Worm (Caenorhabditis elegans) whole organism, L4 larva: ENCODE results near the gene nyn-3.
A peak's percentile ranks its signal among the peaks of the same experiment; 100 is the strongest.

Experiments
- F49E8.2 ChIP-seq: sonication (generic microtip); optimal IDR thresholded peaks from 2 replicates; lab custom pipeline; 2016; ENCODE audit warnings: missing compliant biosample characterization, mild to moderate bottlenecking, missing genetic modification characterization, borderline replicate concordance
- R02D3.7 ChIP-seq: fragments of 150-350 bp; sonication (generic microtip); optimal IDR thresholded peaks from 3 replicates; lab custom pipeline; 2014; ENCODE audit warnings: missing biosample characterization, missing genetic modification characterization
- T20F7.1 ChIP-seq: fragments of 200-800 bp; sonication (Bioruptor generic); optimal IDR thresholded peaks from 2 replicates; lab custom pipeline; 2018; ENCODE audit warnings: mild to moderate bottlenecking, missing genetic modification characterization, missing compliant biosample characterization
- Y48G9A.11 ChIP-seq: fragments of 200-800 bp; sonication (Bioruptor generic); IDR thresholded peaks from 2 replicates; pipeline ENCODE4 v1.3.6; 2022; ENCODE audit warnings: missing genetic modification reagents, missing genetic modification characterization, missing compliant biosample characterization
- aha-1 ChIP-seq: fragments of 150-350 bp; peaks from one replicate; lab custom pipeline; 2014; ENCODE audit warnings: missing biosample characterization, missing genetic modification characterization
- aly-2 ChIP-seq: sonication (generic microtip); optimal IDR thresholded peaks from 2 replicates; lab custom pipeline; 2018; ENCODE audit warnings: missing biosample characterization, missing genetic modification characterization
- ama-1 ChIP-seq: fragments of 150-350 bp; optimal IDR thresholded peaks from 2 replicates; lab custom pipeline; 2014; ENCODE audit warnings: inconsistent platforms, mixed read lengths
- arid-1 ChIP-seq: fragments of 200-800 bp; sonication (Bioruptor generic); conservative IDR thresholded peaks from 2 replicates; pipeline ENCODE4 v1.3.6; 2022; ENCODE audit warnings: missing genetic modification reagents, missing genetic modification characterization, missing compliant biosample characterization
- ceh-28 ChIP-seq: fragments of 150-350 bp; optimal IDR thresholded peaks from 2 replicates; lab custom pipeline; 2014; ENCODE audit warnings: missing biosample characterization, missing genetic modification reagents, missing genetic modification characterization
- ces-1 ChIP-seq: fragments of 150-350 bp; sonication (generic microtip); optimal IDR thresholded peaks from 4 replicates; lab custom pipeline; 2014; ENCODE audit warnings: missing biosample characterization, missing genetic modification reagents, missing genetic modification characterization
- daf-12 ChIP-seq: fragments of 150-350 bp; optimal IDR thresholded peaks from 2 replicates; lab custom pipeline; 2014; ENCODE audit warnings: missing biosample characterization, missing genetic modification reagents, missing genetic modification characterization
- daf-16 ChIP-seq, 3 experiments: sonication (generic microtip); optimal IDR thresholded peaks; 2 replicates each; lab custom pipeline; 2016 to 2017; ENCODE audit warnings: missing genetic modification characterization in 3 of 3, missing genetic modification reagents in 3 of 3, mild to moderate bottlenecking in 2 of 3, missing compliant biosample characterization in 2 of 3, missing biosample characterization in 1 of 3, moderate library complexity in 1 of 3
- daf-19 ChIP-seq: fragments of 200-800 bp; sonication (Bioruptor generic); conservative IDR thresholded peaks from 2 replicates; pipeline ENCODE4 v1.3.6; 2022; ENCODE audit warnings: missing genetic modification characterization, missing compliant biosample characterization
- daf-8 ChIP-seq: fragments of 200-800 bp; sonication (Bioruptor generic); IDR thresholded peaks from 2 replicates; pipeline ENCODE4 v1.3.6; 2022; ENCODE audit warnings: missing genetic modification characterization, missing compliant biosample characterization
- duxl-1 ChIP-seq: sonication (generic microtip); optimal IDR thresholded peaks from 2 replicates; lab custom pipeline; 2016; ENCODE audit warnings: mild to moderate bottlenecking, missing genetic modification characterization, moderate library complexity, missing compliant biosample characterization; ENCODE audit not compliant: poor library complexity
- dve-1 ChIP-seq: sonication (generic microtip); optimal IDR thresholded peaks from 2 replicates; lab custom pipeline; 2017; ENCODE audit warnings: antibody characterized with exemption, mild to moderate bottlenecking, missing genetic modification characterization, missing compliant biosample characterization; ENCODE audit not compliant: insufficient read depth
- fkh-10 ChIP-seq: fragments of 150-350 bp; optimal IDR thresholded peaks from 2 replicates; lab custom pipeline; 2014; ENCODE audit warnings: missing biosample characterization, missing genetic modification reagents, missing genetic modification characterization
- gei-8 ChIP-seq: fragments of 200-800 bp; sonication (Bioruptor generic); optimal IDR thresholded peaks from 2 replicates; lab custom pipeline; 2018; ENCODE audit warnings: mild to moderate bottlenecking, missing genetic modification characterization, missing compliant biosample characterization
- hlh-30 ChIP-seq: sonication (generic microtip); optimal IDR thresholded peaks from 2 replicates; lab custom pipeline; 2017; ENCODE audit warnings: antibody characterized with exemption, mild to moderate bottlenecking, missing genetic modification characterization, missing compliant biosample characterization; ENCODE audit not compliant: insufficient read depth
- hmg-1.1 ChIP-seq: fragments of 200-800 bp; sonication (Bioruptor generic); IDR thresholded peaks from 2 replicates; pipeline ENCODE4 v1.3.6; 2022; ENCODE audit warnings: missing genetic modification reagents, missing genetic modification characterization, missing compliant biosample characterization
- lim-7 ChIP-seq: fragments of 200-800 bp; sonication (Bioruptor generic); IDR thresholded peaks from 2 replicates; pipeline ENCODE4 v1.3.6; 2022; ENCODE audit warnings: missing genetic modification characterization, missing compliant biosample characterization
- lin-13 ChIP-seq: fragments of 150-350 bp; optimal IDR thresholded peaks from 2 replicates; lab custom pipeline; 2014; ENCODE audit warnings: missing biosample characterization, missing genetic modification reagents, missing genetic modification characterization
- lin-15B ChIP-seq: fragments of 150-350 bp; sonication (generic microtip); optimal IDR thresholded peaks from 3 replicates; lab custom pipeline; 2014; ENCODE audit warnings: missing biosample characterization, missing genetic modification characterization
- lin-29 ChIP-seq: fragments of 200-800 bp; sonication (Bioruptor generic); IDR thresholded peaks from 2 replicates; pipeline ENCODE4 v1.3.6; 2022; ENCODE audit warnings: missing genetic modification reagents, missing genetic modification characterization, missing compliant biosample characterization
- lsy-2 ChIP-seq, 2 experiments: fragments of 150-350 bp in 1 of 2; sonication (generic microtip) in 1 of 2; optimal IDR thresholded peaks; 2 replicates each; lab custom pipeline; 2014 to 2017; ENCODE audit warnings: missing biosample characterization in 2 of 2, missing genetic modification characterization in 2 of 2
- madf-9 ChIP-seq: fragments of 200-800 bp; sonication (Bioruptor generic); conservative IDR thresholded peaks from 2 replicates; pipeline ENCODE4 v1.3.6; 2022; ENCODE audit warnings: missing genetic modification reagents, missing genetic modification characterization, missing compliant biosample characterization
- mdl-1 ChIP-seq, 2 experiments: fragments of 150-350 bp in 1 of 2; sonication (generic microtip) in 1 of 2; optimal IDR thresholded peaks; 2 replicates each; lab custom pipeline; 2014 to 2017; ENCODE audit warnings: missing biosample characterization in 2 of 2, missing genetic modification characterization in 2 of 2
- mep-1 ChIP-seq: fragments of 150-350 bp; sonication (generic microtip); optimal IDR thresholded peaks from 3 replicates; lab custom pipeline; 2014; ENCODE audit warnings: missing biosample characterization, missing genetic modification characterization
- mes-2 ChIP-seq: sonication (generic microtip); optimal IDR thresholded peaks from 2 replicates; lab custom pipeline; 2016; ENCODE audit warnings: missing genotype, mild to moderate bottlenecking, missing genetic modification characterization, missing compliant biosample characterization; ENCODE audit not compliant: poor library complexity, severe bottlenecking
- nhr-102 ChIP-seq: sonication (generic microtip); optimal IDR thresholded peaks from 2 replicates; lab custom pipeline; 2016; ENCODE audit warnings: mild to moderate bottlenecking, missing genetic modification characterization, moderate library complexity, missing compliant biosample characterization
- nhr-11 ChIP-seq: fragments of 150-350 bp; optimal IDR thresholded peaks from 2 replicates; lab custom pipeline; 2014; ENCODE audit warnings: missing biosample characterization, missing genetic modification characterization
- nhr-25 ChIP-seq: sonication (generic microtip); optimal IDR thresholded peaks from 2 replicates; lab custom pipeline; 2017; ENCODE audit warnings: missing genetic modification characterization, mild to moderate bottlenecking, missing compliant biosample characterization, antibody characterized with exemption, moderate library complexity, borderline replicate concordance; ENCODE audit not compliant: insufficient read depth
- nhr-28 ChIP-seq: fragments of 150-350 bp; optimal IDR thresholded peaks from 2 replicates; lab custom pipeline; 2014; ENCODE audit warnings: missing biosample characterization, missing genetic modification characterization
- nhr-41 ChIP-seq: fragments of 200-800 bp; sonication (Bioruptor generic); IDR thresholded peaks from 2 replicates; pipeline ENCODE4 v1.3.6; 2022; ENCODE audit warnings: missing genetic modification reagents, missing genetic modification characterization, missing compliant biosample characterization
- nhr-6 ChIP-seq: fragments of 150-350 bp; optimal IDR thresholded peaks from 2 replicates; lab custom pipeline; 2014; ENCODE audit warnings: missing biosample characterization, missing genetic modification characterization
- nhr-76 ChIP-seq: fragments of 150-350 bp; optimal IDR thresholded peaks from 2 replicates; lab custom pipeline; 2014; ENCODE audit warnings: missing biosample characterization, missing genetic modification characterization
- nhr-77 ChIP-seq: fragments of 150-350 bp; optimal IDR thresholded peaks from 2 replicates; lab custom pipeline; 2014; ENCODE audit warnings: missing biosample characterization, missing genetic modification characterization
- pha-4 ChIP-seq, 2 experiments: fragments of 150-350 bp in 1 of 2; fragments of 200-800 bp in 1 of 2; sonication (Bioruptor generic) in 1 of 2; IDR thresholded peaks in 1 of 2; optimal IDR thresholded peaks in 1 of 2; 2 replicates each; pipeline versions ENCODE4 v1.3.6 to Lab custom; 2014 to 2022; ENCODE audit warnings: missing genetic modification characterization in 2 of 2, missing genetic modification reagents in 2 of 2, missing biosample characterization in 1 of 2, missing compliant biosample characterization in 1 of 2
- php-3 ChIP-seq: fragments of 200-800 bp; sonication (Bioruptor generic); IDR thresholded peaks from 2 replicates; pipeline ENCODE4 v1.3.6; 2022; ENCODE audit warnings: missing genetic modification reagents, missing genetic modification characterization, missing compliant biosample characterization
- pqm-1 ChIP-seq: sonication (generic microtip); optimal IDR thresholded peaks from 2 replicates; lab custom pipeline; 2017; ENCODE audit warnings: missing biosample characterization, missing genetic modification characterization
- rbr-2 ChIP-seq: sonication (generic microtip); optimal IDR thresholded peaks from 2 replicates; lab custom pipeline; 2016; ENCODE audit warnings: missing genotype, missing genetic modification characterization, missing compliant biosample characterization
- saeg-2 ChIP-seq: fragments of 200-800 bp; sonication (Bioruptor generic); IDR thresholded peaks from 2 replicates; pipeline ENCODE4 v1.3.6; 2022; ENCODE audit warnings: missing genetic modification reagents, missing genetic modification characterization, missing compliant biosample characterization
- tra-1 ChIP-seq: fragments of 200-800 bp; sonication (Bioruptor generic); IDR thresholded peaks from 2 replicates; pipeline ENCODE4 v1.3.6; 2022; ENCODE audit warnings: missing genetic modification reagents, missing genetic modification characterization, missing compliant biosample characterization
- unc-130 ChIP-seq: sonication (generic microtip); optimal IDR thresholded peaks from 2 replicates; lab custom pipeline; 2016; ENCODE audit warnings: missing genetic modification reagents, missing genetic modification characterization, missing compliant biosample characterization
- vab-7 ChIP-seq: fragments of 200-800 bp; sonication (Bioruptor generic); IDR thresholded peaks from 2 replicates; pipeline ENCODE4 v1.3.6; 2022; ENCODE audit warnings: missing genetic modification reagents, missing genetic modification characterization, missing compliant biosample characterization

The nyn-3 gene

DNA sequence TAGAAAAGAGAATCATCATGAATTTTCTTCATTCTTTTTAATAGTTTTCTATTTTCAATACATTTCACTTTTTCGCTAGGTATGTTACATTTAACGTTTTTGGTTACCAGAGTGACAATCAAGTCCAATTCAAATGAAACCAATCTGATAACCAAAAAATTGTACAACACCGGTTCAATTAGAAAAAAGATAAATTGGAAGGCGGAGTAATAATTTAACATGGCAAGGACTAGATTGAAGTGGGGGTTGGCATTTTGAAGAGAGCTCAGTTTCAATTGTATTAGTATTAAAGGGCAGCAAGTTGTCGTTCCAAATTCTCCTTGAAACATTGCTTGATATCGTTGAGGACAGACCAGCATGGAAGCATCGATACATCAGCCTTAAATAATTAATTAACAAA is 39.7 kb downstream of the nyn-3 start (continued):
- TF ChIP-seq unc-130 (peak; percentile 19), lsy-2 (tag; optimal IDR thresholded peaks at IDR 0.05; lab: Kevin White, UChicago) (no peak), aha-1 (tag; lab: Kevin White, UChicago) (peak; percentile 35)

DNA sequence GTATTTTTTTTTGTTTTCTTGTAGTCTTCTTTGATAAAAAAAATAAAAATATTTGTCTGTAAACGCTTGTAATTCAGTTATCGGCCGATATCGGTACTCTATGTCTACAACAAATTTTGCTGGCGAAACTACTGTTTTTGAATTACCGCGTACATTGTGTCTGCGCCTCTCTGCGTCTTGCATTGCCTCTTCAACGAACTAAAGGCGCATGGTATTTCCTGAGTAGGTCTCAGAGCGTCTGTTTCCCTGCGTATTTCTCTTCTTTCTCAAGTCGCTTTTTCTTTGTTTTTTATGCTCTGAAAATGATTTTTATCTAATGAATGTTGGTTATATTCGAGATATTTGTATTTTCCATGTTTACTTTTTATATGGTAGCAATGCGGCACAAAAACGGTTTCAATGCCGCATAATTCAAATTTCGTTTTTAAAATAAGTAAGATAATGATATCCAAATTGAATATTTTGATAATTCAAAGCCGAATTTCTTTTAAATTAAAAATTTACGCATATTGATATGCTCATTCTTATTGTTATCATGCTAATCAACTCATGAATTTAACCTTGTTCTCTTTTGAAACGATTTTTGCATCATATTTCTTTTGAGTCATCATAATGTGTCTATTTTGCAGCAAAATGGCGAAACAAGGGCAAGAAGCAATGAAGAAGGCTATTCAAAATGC is 41.5 kb downstream of the nyn-3 start, which contains the start of gene phb-2:
TSS of gene phb-2 (plus strand) at position 630 of the 680 bp plus-strand sequence.
- TF ChIP-seq F49E8.2 (tag; lab: Kevin White, UChicago) = no peak
- peak in 1 of 2 experiments; percentile 0 for TF ChIP-seq mdl-1 (tag; optimal IDR thresholded peaks at IDR 0.05; lab: Kevin White, UChicago)
- peak; percentile 77 for TF ChIP-seq hmg-1.1 (GFP tag; lab: Robert Waterston, UW)
- peak; percentile 68 for TF ChIP-seq rbr-2 (tag; lab: Kevin White, UChicago)
- 0 out of 2 replicates have a peak, but pooled peaks have one; percentile 33 for TF ChIP-seq vab-7 (GFP tag; lab: Robert Waterston, UW)
- peak; percentile 50 for TF ChIP-seq dve-1 (tag; lab: Kevin White, UChicago)
- no peak for TF ChIP-seq daf-16 (GFP tag; optimal IDR thresholded peaks at IDR 0.05; lab: Kevin White, UChicago)
- TF ChIP-seq daf-16 (tag; optimal IDR thresholded peaks at IDR 0.05; lab: Kevin White, UChicago) = peak; percentile 83
- TF ChIP-seq lin-15B (tag; lab: Kevin White, UChicago) = no peak
- TF ChIP-seq unc-130 = peak; percentile 55
- TF ChIP-seq lsy-2 (tag; optimal IDR thresholded peaks at IDR 0.05; lab: Kevin White, UChicago) = peak; percentile 27 to 89
- no peak for TF ChIP-seq lim-7 (GFP tag; lab: Robert Waterston, UW)
- peak; percentile 48; the same call in 1 of the 2 replicates for TF ChIP-seq pha-4 (GFP tag; IDR thresholded peaks at IDR 0.05; lab: Robert Waterston, UW)
- peak; percentile 80 for TF ChIP-seq pha-4 (tag; optimal IDR thresholded peaks at IDR 0.05; lab: Kevin White, UChicago)
- TF ChIP-seq lin-29 (GFP tag; lab: Robert Waterston, UW) = no peak
- TF ChIP-seq aha-1 (tag; lab: Kevin White, UChicago) = peak; percentile 95
- TF ChIP-seq ces-1 (GFP tag; lab: Kevin White, UChicago) = no peak
- TF ChIP-seq duxl-1 (tag; lab: Kevin White, UChicago) = peak; percentile 40
- 0 out of 2 replicates have a peak, but pooled peaks have one; percentile 18 for TF ChIP-seq daf-19 (GFP tag; lab: Robert Waterston, UW)
- TF ChIP-seq nhr-25 (tag; lab: Kevin White, UChicago) = peak; percentile 54
- TF ChIP-seq mep-1 (tag; lab: Kevin White, UChicago) = peak; percentile 76
- TF ChIP-seq nhr-6 (tag; lab: Kevin White, UChicago) = peak; percentile 79
- TF ChIP-seq nhr-76 (tag; lab: Kevin White, UChicago) = no peak
- TF ChIP-seq mes-2 (tag; lab: Kevin White, UChicago) = peak; percentile 87
- no peak for TF ChIP-seq daf-12 (tag; lab: Kevin White, UChicago)
- no peak for TF ChIP-seq nhr-41 (GFP tag; lab: Robert Waterston, UW)
- peak; percentile 52 for TF ChIP-seq nhr-77 (tag; lab: Kevin White, UChicago)
- peak; percentile 67 for TF ChIP-seq T20F7.1 (GFP tag; lab: Kevin White, UChicago)
- 0 out of 2 replicates have a peak, but pooled peaks have one; percentile 34 for TF ChIP-seq php-3 (GFP tag; lab: Robert Waterston, UW)
- no peak for TF ChIP-seq pqm-1 (tag; lab: Kevin White, UChicago)
- TF ChIP-seq madf-9 (GFP tag; lab: Robert Waterston, UW) = no peak
- no peak for TF ChIP-seq Y48G9A.11
- TF ChIP-seq lin-13 (GFP tag; lab: Kevin White, UChicago) = peak; percentile 63
- no peak for TF ChIP-seq daf-8 (GFP tag; lab: Robert Waterston, UW)
- TF ChIP-seq nhr-102 = peak; percentile 23
- no peak for TF ChIP-seq aly-2 (tag; lab: Kevin White, UChicago)
- TF ChIP-seq R02D3.7 (tag; lab: Kevin White, UChicago) = no peak
- no peak; the same call in 1 of the 2 replicates for TF ChIP-seq arid-1 (GFP tag; lab: Robert Waterston, UW)
- TF ChIP-seq gei-8 (GFP tag; lab: Kevin White, UChicago) = no peak
- TF ChIP-seq nhr-28 = peak; percentile 77
- no peak for TF ChIP-seq saeg-2
- TF ChIP-seq nhr-11 (tag; lab: Kevin White, UChicago) = peak; percentile 41
- no peak for TF ChIP-seq tra-1 (GFP tag; lab: Robert Waterston, UW)
- no peak for TF ChIP-seq fkh-10
- TF ChIP-seq hlh-30 (tag; lab: Kevin White, UChicago) = peak; percentile 81
- TF ChIP-seq ama-1 (lab: Kevin White, UChicago) = peak; percentile 60
- TF ChIP-seq ceh-28 (tag; lab: Kevin White, UChicago) = no peak
